Worm (Caenorhabditis elegans) whole organism, L4 larva: ENCODE measurements around the gene F07A11.1.

Experiments used
- F26F4.8 ChIP-seq: fragments of 200-800 bp; sonication (Bioruptor generic); conservative IDR thresholded peaks from 2 replicates; pipeline ENCODE4 v1.3.6; 2022; ENCODE audit warnings: missing genetic modification characterization, missing compliant biosample characterization
- R02D3.7 ChIP-seq: fragments of 150-350 bp; sonication (generic microtip); optimal IDR thresholded peaks from 3 replicates; lab custom pipeline; 2014; ENCODE audit warnings: missing biosample characterization, missing genetic modification characterization
- Y5F2A.4 ChIP-seq: fragments of 200-800 bp; sonication (Bioruptor generic); optimal IDR thresholded peaks from 2 replicates; lab custom pipeline; 2018; ENCODE audit warnings: mild to moderate bottlenecking, missing genetic modification characterization, missing compliant biosample characterization
- ceh-28 ChIP-seq: fragments of 150-350 bp; optimal IDR thresholded peaks from 2 replicates; lab custom pipeline; 2014; ENCODE audit warnings: missing biosample characterization, missing genetic modification reagents, missing genetic modification characterization
- ceh-82 ChIP-seq: sonication (generic microtip); optimal IDR thresholded peaks from 2 replicates; lab custom pipeline; 2017; ENCODE audit warnings: missing biosample characterization, missing genetic modification characterization
- daf-16 ChIP-seq, 3 experiments: sonication (generic microtip); optimal IDR thresholded peaks; 2 replicates each; lab custom pipeline; 2016 to 2017; ENCODE audit warnings: missing genetic modification characterization in 3 of 3, missing genetic modification reagents in 3 of 3, mild to moderate bottlenecking in 2 of 3, missing compliant biosample characterization in 2 of 3, missing biosample characterization in 1 of 3, moderate library complexity in 1 of 3
- dmd-9 ChIP-seq: fragments of 200-800 bp; sonication (Bioruptor generic); IDR thresholded peaks from 2 replicates; pipeline ENCODE4 v1.3.6; 2022; ENCODE audit warnings: missing genetic modification reagents, missing genetic modification characterization, missing compliant biosample characterization
- mdt-29 ChIP-seq: fragments of 200-800 bp; sonication (Bioruptor generic); IDR thresholded peaks from 2 replicates; pipeline ENCODE4 v1.3.6; 2022; ENCODE audit warnings: missing genetic modification reagents, missing genetic modification characterization, missing compliant biosample characterization
- nhr-28 ChIP-seq: fragments of 150-350 bp; optimal IDR thresholded peaks from 2 replicates; lab custom pipeline; 2014; ENCODE audit warnings: missing biosample characterization, missing genetic modification characterization
- nhr-6 ChIP-seq: fragments of 150-350 bp; optimal IDR thresholded peaks from 2 replicates; lab custom pipeline; 2014; ENCODE audit warnings: missing biosample characterization, missing genetic modification characterization
- unc-130 ChIP-seq: sonication (generic microtip); optimal IDR thresholded peaks from 2 replicates; lab custom pipeline; 2016; ENCODE audit warnings: missing genetic modification reagents, missing genetic modification characterization, missing compliant biosample characterization
- unc-62 ChIP-seq, 3 experiments: fragments of 150-350 bp in 1 of 3; sonication (generic microtip); optimal IDR thresholded peaks in 2 of 3; peaks in 1 of 3; 1 replicate in 1 of 3; 2 replicates in 2 of 3; lab custom pipeline; 2014 to 2017; ENCODE audit warnings: missing biosample characterization in 3 of 3, missing genetic modification characterization in 3 of 3, missing genetic modification reagents in 3 of 3, missing genotype in 1 of 3

- TF ChIP-seq daf-16 (GFP tag; optimal IDR thresholded peaks at IDR 0.05; lab: Kevin White, UChicago), result no peak
- no peak for TF ChIP-seq daf-16 (tag; optimal IDR thresholded peaks at IDR 0.05; lab: Kevin White, UChicago)
- no peak for TF ChIP-seq mdt-29 (GFP tag; lab: Robert Waterston, UW)
- TF ChIP-seq Y5F2A.4 (GFP tag; lab: Kevin White, UChicago), result no peak
- TF ChIP-seq F26F4.8, result no peak
- TF ChIP-seq unc-62 (GFP tag; optimal IDR thresholded peaks at IDR 0.05 in 1 of 2; lab: Kevin White, UChicago), result no peak
- TF ChIP-seq unc-62 (tag; optimal IDR thresholded peaks at IDR 0.05; lab: Kevin White, UChicago), result no peak
- no peak for TF ChIP-seq unc-130 (GFP tag; lab: Kevin White, UChicago)
- no peak for TF ChIP-seq nhr-28
- TF ChIP-seq ceh-28 (tag; lab: Kevin White, UChicago), result no peak
- TF ChIP-seq dmd-9 (GFP tag; lab: Robert Waterston, UW), result no peak
- TF ChIP-seq ceh-82, result no peak
- TF ChIP-seq nhr-6, result no peak
- no peak for TF ChIP-seq R02D3.7 (tag; lab: Kevin White, UChicago)
Measured at ce11 chrII:11542958-11543357, 49.0 kb downstream of the F07A11.1 start.
